Fruit fly (Drosophila melanogaster) whole organism, embryonic: ENCODE results near the gene Elp6.

Source experiments
- CG10654 ChIP-seq: fragments of 200-800 bp; sonication (Bioruptor generic); optimal IDR thresholded peaks from 2 replicates; lab custom pipeline; 2016; ENCODE audit warnings: missing biosample characterization, missing genetic modification characterization
- CG14441 ChIP-seq: fragments of 200-800 bp; sonication (Bioruptor generic); IDR thresholded peaks from 2 replicates; pipeline ENCODE4 v1.3.6; 2022; ENCODE audit warnings: missing biosample characterization, missing genetic modification characterization
- CG16779 ChIP-seq: fragments of 200-800 bp; sonication (Bioruptor generic); IDR thresholded peaks from 2 replicates; pipeline ENCODE4 v1.3.6; 2022; ENCODE audit warnings: missing biosample characterization, missing genetic modification characterization
- CG18764 ChIP-seq: fragments of 200-800 bp; sonication (Bioruptor generic); optimal IDR thresholded peaks from 3 replicates; lab custom pipeline; 2016; ENCODE audit warnings: missing biosample characterization, missing genetic modification characterization
- CG2116 ChIP-seq: fragments of 200-800 bp; sonication (Bioruptor generic); optimal IDR thresholded peaks from 3 replicates; lab custom pipeline; 2018; ENCODE audit warnings: missing biosample characterization, mild to moderate bottlenecking, missing genetic modification characterization
- CG2678 ChIP-seq: fragments of 200-800 bp; sonication (Bioruptor generic); optimal IDR thresholded peaks from 3 replicates; lab custom pipeline; 2019; ENCODE audit warnings: missing biosample characterization, mild to moderate bottlenecking, missing genetic modification characterization, moderate library complexity
- CG2875 ChIP-seq: fragments of 200-800 bp; sonication (Bioruptor generic); optimal IDR thresholded peaks from 2 replicates; lab custom pipeline; 2017; ENCODE audit warnings: missing biosample characterization, mild to moderate bottlenecking, missing genetic modification characterization, missing genetic modification reagents
- CG2889 ChIP-seq: fragments of 200-800 bp; sonication (Bioruptor generic); IDR thresholded peaks from 3 replicates; pipeline ENCODE4 v1.3.6; 2022; ENCODE audit warnings: missing biosample characterization, missing genetic modification characterization
- CG32532 ChIP-seq: fragments of 200-800 bp; sonication (Bioruptor generic); IDR thresholded peaks from 2 replicates; pipeline ENCODE4 v1.3.6; 2022; ENCODE audit warnings: missing biosample characterization, missing genetic modification characterization
- CG3847 ChIP-seq: fragments of 200-800 bp; sonication (Bioruptor generic); IDR thresholded peaks from 2 replicates; pipeline ENCODE4 v1.3.6; 2022; ENCODE audit warnings: missing biosample characterization, missing genetic modification characterization
- CG43689 ChIP-seq: fragments of 200-800 bp; sonication (Bioruptor generic); IDR thresholded peaks from 2 replicates; pipeline ENCODE4 v1.3.6; 2022; ENCODE audit warnings: missing biosample characterization, missing genetic modification characterization
- CG4424 ChIP-seq: fragments of 200-800 bp; sonication (Bioruptor generic); optimal IDR thresholded peaks from 3 replicates; lab custom pipeline; 2016; ENCODE audit warnings: missing biosample characterization, missing genetic modification characterization
- CG6813 ChIP-seq: fragments of 200-800 bp; sonication (Bioruptor generic); optimal IDR thresholded peaks from 2 replicates; lab custom pipeline; 2017; ENCODE audit warnings: missing biosample characterization, missing genetic modification characterization, mild to moderate bottlenecking, moderate library complexity, missing genetic modification reagents
- CG7556 ChIP-seq: fragments of 200-800 bp; sonication (Bioruptor generic); optimal IDR thresholded peaks from 2 replicates; lab custom pipeline; 2017; ENCODE audit warnings: missing biosample characterization, mild to moderate bottlenecking, missing genetic modification characterization
- CG7928 ChIP-seq: fragments of 200-800 bp; sonication (Bioruptor generic); optimal IDR thresholded peaks from 2 replicates; lab custom pipeline; 2017; ENCODE audit warnings: missing biosample characterization, mild to moderate bottlenecking, missing genetic modification characterization
- D19A ChIP-seq: fragments of 200-800 bp; optimal IDR thresholded peaks from 3 replicates; lab custom pipeline; 2019; ENCODE audit warnings: missing biosample characterization, mild to moderate bottlenecking, missing genetic modification characterization, moderate library complexity
- Dip2 ChIP-seq: fragments of 200-800 bp; sonication (Bioruptor generic); IDR thresholded peaks from 2 replicates; pipeline ENCODE4 v1.3.6; 2022; ENCODE audit warnings: missing biosample characterization, missing genetic modification characterization
- Drgx ChIP-seq: fragments of 200-800 bp; sonication (Bioruptor generic); IDR thresholded peaks from 2 replicates; pipeline ENCODE4 v1.3.6; 2022; ENCODE audit warnings: missing biosample characterization, missing genetic modification characterization
- ERR ChIP-seq: fragments of 200-800 bp; sonication (Bioruptor generic); optimal IDR thresholded peaks from 2 replicates; lab custom pipeline; 2016; ENCODE audit warnings: missing biosample characterization, missing genetic modification characterization
- Hand ChIP-seq: fragments of 200-800 bp; sonication (Bioruptor generic); optimal IDR thresholded peaks from 2 replicates; lab custom pipeline; 2017; ENCODE audit warnings: mild to moderate bottlenecking, missing biosample characterization, missing genetic modification reagents, missing genetic modification characterization
- Hmr ChIP-seq: fragments of 200-800 bp; sonication (Bioruptor generic); optimal IDR thresholded peaks from 3 replicates; lab custom pipeline; 2017; ENCODE audit warnings: mild to moderate bottlenecking, missing biosample characterization, missing genetic modification reagents, missing genetic modification characterization
- Lhr ChIP-seq: fragments of 200-800 bp; sonication (Bioruptor generic); optimal IDR thresholded peaks from 3 replicates; lab custom pipeline; 2017; ENCODE audit warnings: mild to moderate bottlenecking, missing biosample characterization, missing genetic modification reagents, missing genetic modification characterization
- Lim3 ChIP-seq: fragments of 200-800 bp; sonication (Bioruptor generic); IDR thresholded peaks from 2 replicates; pipeline ENCODE4 v1.3.6; 2022; ENCODE audit warnings: missing biosample characterization, missing genetic modification characterization
- NK7.1 ChIP-seq: fragments of 200-800 bp; sonication (Bioruptor generic); optimal IDR thresholded peaks from 3 replicates; lab custom pipeline; 2016; ENCODE audit warnings: missing biosample characterization, missing genetic modification characterization
- Rfx ChIP-seq: fragments of 200-800 bp; sonication (Bioruptor generic); IDR thresholded peaks from 2 replicates; pipeline ENCODE4 v1.3.6; 2022; ENCODE audit warnings: missing biosample characterization, missing genetic modification characterization
- Rx ChIP-seq: fragments of 200-800 bp; sonication (Bioruptor generic); IDR thresholded peaks from 2 replicates; pipeline ENCODE4 v1.3.6; 2022; ENCODE audit warnings: missing biosample characterization, missing genetic modification characterization
- Sin3A ChIP-seq: fragments of >200 bp; optimal IDR thresholded peaks from 2 replicates; lab custom pipeline; 2018
- Sox102F ChIP-seq: fragments of 200-800 bp; sonication (Bioruptor generic); optimal IDR thresholded peaks from 2 replicates; lab custom pipeline; 2018; ENCODE audit warnings: missing biosample characterization, mild to moderate bottlenecking, missing genetic modification characterization, moderate library complexity
- TFAM ChIP-seq: fragments of 200-800 bp; sonication (Bioruptor generic); optimal IDR thresholded peaks from 2 replicates; lab custom pipeline; 2017; ENCODE audit warnings: missing biosample characterization, missing genetic modification characterization, inconsistent platforms
- bowl ChIP-seq: fragments of 200-800 bp; sonication (Bioruptor generic); IDR thresholded peaks from 2 replicates; pipeline ENCODE4 v1.3.6; 2022; ENCODE audit warnings: missing biosample characterization, missing genetic modification characterization
- dm ChIP-seq: fragments of 200-800 bp; sonication (Bioruptor generic); optimal IDR thresholded peaks from 3 replicates; lab custom pipeline; 2016; ENCODE audit warnings: missing biosample characterization, missing genetic modification characterization
- dmrt11E ChIP-seq: fragments of 200-800 bp; sonication (Bioruptor generic); optimal IDR thresholded peaks from 3 replicates; lab custom pipeline; 2018; ENCODE audit warnings: missing biosample characterization, mild to moderate bottlenecking, missing genetic modification characterization, moderate library complexity
- dpn ChIP-seq, 2 experiments: fragments of 200-800 bp; sonication (Bioruptor generic); optimal IDR thresholded peaks; 3 replicates each; lab custom pipeline; 2016; ENCODE audit warnings: missing biosample characterization in 2 of 2, missing genetic modification characterization in 2 of 2
- ewg ChIP-seq: fragments of 200-800 bp; sonication (Bioruptor generic); optimal IDR thresholded peaks from 3 replicates; lab custom pipeline; 2017; ENCODE audit warnings: mild to moderate bottlenecking, missing biosample characterization, missing genetic modification reagents, missing genetic modification characterization
- fd3F ChIP-seq: fragments of 200-800 bp; sonication (Bioruptor generic); optimal IDR thresholded peaks from 2 replicates; lab custom pipeline; 2018; ENCODE audit warnings: missing biosample characterization, mild to moderate bottlenecking, missing genetic modification characterization, moderate library complexity
- h ChIP-seq: fragments of >200 bp; optimal IDR thresholded peaks from 2 replicates; lab custom pipeline; 2017
- nerfin-1 ChIP-seq: fragments of 200-800 bp; sonication (Bioruptor generic); optimal IDR thresholded peaks from 3 replicates; lab custom pipeline; 2019; ENCODE audit warnings: missing biosample characterization, mild to moderate bottlenecking, missing genetic modification characterization, moderate library complexity
- nmo ChIP-seq: fragments of 200-800 bp; sonication (Bioruptor generic); optimal IDR thresholded peaks from 2 replicates; lab custom pipeline; 2018; ENCODE audit warnings: missing biosample characterization, mild to moderate bottlenecking, missing genetic modification characterization, moderate library complexity
- odd ChIP-seq: fragments of 200-800 bp; sonication (Bioruptor generic); optimal IDR thresholded peaks from 2 replicates; lab custom pipeline; 2017; ENCODE audit warnings: missing biosample characterization, mild to moderate bottlenecking, missing genetic modification characterization
- pfk ChIP-seq: fragments of 200-800 bp; sonication (Bioruptor generic); optimal IDR thresholded peaks from 2 replicates; lab custom pipeline; 2018; ENCODE audit warnings: missing biosample characterization, mild to moderate bottlenecking, missing genetic modification characterization, moderate library complexity
- ro ChIP-seq: fragments of 200-800 bp; sonication (Bioruptor generic); IDR thresholded peaks from 2 replicates; pipeline ENCODE4 v1.3.6; 2022; ENCODE audit warnings: missing biosample characterization, missing genetic modification characterization
- sc ChIP-seq, 3 experiments: fragments of >200 bp in 2 of 3; fragments of 200-800 bp in 1 of 3; sonication (Bioruptor generic) in 1 of 3; optimal IDR thresholded peaks; 2 replicates in 2 of 3; 3 replicates in 1 of 3; lab custom pipeline; 2017; ENCODE audit warnings: mild to moderate bottlenecking in 1 of 3, missing biosample characterization in 1 of 3, missing genetic modification characterization in 1 of 3, missing genetic modification reagents in 1 of 3
- seq ChIP-seq: fragments of 200-800 bp; sonication (Bioruptor generic); IDR thresholded peaks from 2 replicates; pipeline ENCODE4 v1.3.6; 2022; ENCODE audit warnings: missing biosample characterization, missing genetic modification characterization
- so ChIP-seq: fragments of 200-800 bp; sonication (Bioruptor generic); IDR thresholded peaks from 3 replicates; pipeline ENCODE4 v1.3.6; 2022; ENCODE audit warnings: missing biosample characterization, missing genetic modification characterization

The Elp6 gene

dm6 chr3R:13319873-13320272 is 46.8 kb downstream of the Elp6 start (continued):
- TF ChIP-seq CG2875 (GFP tag; lab: Kevin White, UChicago) (no peak), CG7556 (GFP tag; lab: Kevin White, UChicago) (no peak), CG2678 (tag; lab: Kevin White, UChicago) (no peak), Drgx (no peak), nmo (GFP tag; lab: Kevin White, UChicago) (peak; percentile 15), CG2116 (GFP tag; lab: Kevin White, UChicago) (no peak), ERR (GFP tag; lab: Kevin White, UChicago) (no peak), fd3F (GFP tag; lab: Kevin White, UChicago) (peak; percentile 15), seq (GFP tag; lab: Robert Waterston, UW) (no peak), pfk (no peak), h (no peak), CG43689 (no peak), CG16779 (GFP tag; lab: Robert Waterston, UW) (no peak), CG10654 (GFP tag; lab: Kevin White, UChicago) (no peak), Rfx (GFP tag; lab: Robert Waterston, UW) (peak; percentile 24; the same call in 1 of the 2 replicates), so (GFP tag; lab: Robert Waterston, UW) (no peak), Hand (no peak), CG14441 (GFP tag; lab: Robert Waterston, UW) (no peak), Sox102F (GFP tag; lab: Kevin White, UChicago) (peak; percentile 16), Lim3 (no peak), ro (no peak), Dip2 (no peak), TFAM (GFP tag; lab: Kevin White, UChicago) (no peak), CG4424 (peak; percentile 20), CG3847 (GFP tag; lab: Robert Waterston, UW) (no peak), CG7928 (GFP tag; lab: Kevin White, UChicago) (no peak), dmrt11E (no peak), CG18764 (no peak), D19A (no peak), dm (GFP tag; lab: Kevin White, UChicago) (no peak), CG6813 (peak; percentile 20), Hmr (GFP tag; lab: Kevin White, UChicago) (no peak), CG2889 (no peak), Rx (GFP tag; lab: Robert Waterston, UW) (0 out of 2 replicates have a peak, but pooled peaks have one; percentile 5), Lhr (GFP tag; lab: Kevin White, UChicago) (peak; percentile 4), CG32532 (GFP tag; lab: Robert Waterston, UW) (no peak; the same call in 1 of the 2 replicates), NK7.1 (GFP tag; lab: Kevin White, UChicago) (peak; percentile 12), nerfin-1 (tag; lab: Kevin White, UChicago) (no peak), odd (peak; percentile 29), dpn (GFP tag; optimal IDR thresholded peaks at IDR 0.05; lab: Kevin White, UChicago) (no peak), Sin3A (lab: Kevin White, UChicago) (no peak), ewg (GFP tag; lab: Kevin White, UChicago) (peak; percentile 7), sc (optimal IDR thresholded peaks at IDR 0.05; lab: Kevin White, UChicago) (no peak), sc (GFP tag; optimal IDR thresholded peaks at IDR 0.05; lab: Kevin White, UChicago) (peak; percentile 27), bowl (GFP tag; lab: Robert Waterston, UW) (no peak)
- TF ChIP-seq, all 482 proteins: peak for 51
